Worm (Caenorhabditis elegans) whole organism, early embryonic: ENCODE data around the gene swan-2.

ENCODE experiments used
- F13C5.2 ChIP-seq: sonication (generic microtip); optimal IDR thresholded peaks from 2 replicates; lab custom pipeline; 2017; ENCODE audit warnings: mild to moderate bottlenecking, missing genetic modification characterization, inconsistent platforms, missing compliant biosample characterization
- aly-1 ChIP-seq: sonication (generic microtip); optimal IDR thresholded peaks from 2 replicates; lab custom pipeline; 2016; ENCODE audit warnings: missing genetic modification characterization, missing compliant biosample characterization
- ama-1 ChIP-seq: fragments of 150-350 bp; optimal IDR thresholded peaks from 2 replicates; lab custom pipeline; 2014
- ceh-13 ChIP-seq: fragments of 200-800 bp; sonication (Bioruptor generic); optimal IDR thresholded peaks from 2 replicates; lab custom pipeline; 2018; ENCODE audit warnings: mild to moderate bottlenecking, missing genetic modification characterization, missing compliant biosample characterization
- hmg-4 ChIP-seq: fragments of 200-800 bp; sonication (Bioruptor generic); optimal IDR thresholded peaks from 2 replicates; lab custom pipeline; 2018; ENCODE audit warnings: mild to moderate bottlenecking, missing genetic modification characterization, missing compliant biosample characterization
- hnd-1 ChIP-seq: sonication (generic microtip); optimal IDR thresholded peaks from 2 replicates; lab custom pipeline; 2016; ENCODE audit warnings: missing genetic modification characterization, missing compliant biosample characterization
- sea-1 ChIP-seq: fragments of 200-800 bp; sonication (Bioruptor generic); conservative IDR thresholded peaks from 2 replicates; pipeline ENCODE4 v1.3.6; 2022; ENCODE audit warnings: missing genetic modification characterization, missing compliant biosample characterization
- tbx-37 ChIP-seq: fragments of 200-800 bp; sonication (Bioruptor generic); conservative IDR thresholded peaks from 2 replicates; pipeline ENCODE4 v1.3.6; 2022; ENCODE audit warnings: missing genetic modification reagents, missing genetic modification characterization, missing compliant biosample characterization

DNA sequence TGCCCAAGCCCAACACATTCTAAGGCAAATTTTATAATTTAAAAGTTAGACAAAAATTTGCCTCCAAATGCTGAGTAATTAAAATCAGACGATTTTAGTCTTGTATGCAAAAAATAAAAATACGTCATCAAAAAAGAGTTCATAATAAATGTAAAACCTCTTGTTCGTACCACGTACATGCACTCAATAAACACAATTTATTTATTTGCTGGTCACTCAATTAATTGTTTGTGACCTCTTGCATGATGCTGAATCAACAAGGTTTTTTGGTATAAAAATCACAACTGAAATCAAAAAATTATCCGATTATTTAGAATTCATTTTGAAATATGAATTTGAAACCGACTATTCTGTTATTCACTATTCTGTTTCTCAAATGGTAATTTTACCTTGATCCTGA is 46.1 kb upstream of the swan-2 start, which contains the start of gene hpx-2:
- TF ChIP-seq hmg-4 (GFP tag; lab: Kevin White, UChicago) (no peak), hnd-1 (tag; lab: Kevin White, UChicago) (no peak), tbx-37 (GFP tag; lab: Robert Waterston, UW) (no peak), ceh-13 (GFP tag; lab: Kevin White, UChicago) (no peak), sea-1 (no peak), ama-1 (lab: Kevin White, UChicago) (no peak), F13C5.2 (no peak), aly-1 (tag; lab: Kevin White, UChicago) (no peak)
